Fruit fly (Drosophila melanogaster) Kc167 (cell line): Measurements from ENCODE around the gene HP4.

ENCODE experiments used
- Myc ChIP-seq: fragments of >200 bp; optimal IDR thresholded peaks from 2 replicates; lab custom pipeline; 2017; ENCODE audit warnings: missing external identifiers
- Sin3A ChIP-seq: fragments of >200 bp; optimal IDR thresholded peaks from 2 replicates; lab custom pipeline; 2018; ENCODE audit warnings: missing external identifiers
- h ChIP-seq: fragments of >200 bp; optimal IDR thresholded peaks from 3 replicates; lab custom pipeline; 2018; ENCODE audit warnings: missing external identifiers
- psq ChIP-seq: fragments of >200 bp; optimal IDR thresholded peaks from 2 replicates; lab custom pipeline; 2017; ENCODE audit warnings: missing external identifiers
- ttk ChIP-seq: sonication (Bioruptor generic); optimal IDR thresholded peaks from 2 replicates; lab custom pipeline; 2017; ENCODE audit warnings: missing external identifiers

dm6 chr3L:7981956-7982355 is 6.0 kb upstream of the HP4 start:
- no peak for TF ChIP-seq Sin3A (lab: Kevin White, UChicago)
- no peak for TF ChIP-seq psq (lab: Kevin White, UChicago)
- TF ChIP-seq ttk (lab: Kevin White, UChicago): no peak
- TF ChIP-seq h: no peak
- no peak for TF ChIP-seq Myc (lab: Kevin White, UChicago)
